Worm (Caenorhabditis elegans) whole organism, L4 larva: ENCODE measurements around the gene F22D3.4.

ENCODE experiments used
- ceh-44 ChIP-seq: fragments of 200-800 bp; sonication (Bioruptor generic); IDR thresholded peaks from 2 replicates; pipeline ENCODE4 v1.3.6; 2022; ENCODE audit warnings: missing genetic modification reagents, missing genetic modification characterization, missing compliant biosample characterization
- fkh-10 ChIP-seq: fragments of 150-350 bp; optimal IDR thresholded peaks from 2 replicates; lab custom pipeline; 2014; ENCODE audit warnings: missing biosample characterization, missing genetic modification reagents, missing genetic modification characterization

ce11 chrII:6926054-6926453, 1.3 kb downstream of the F22D3.4 start:
- TF ChIP-seq ceh-44 (GFP tag; lab: Robert Waterston, UW) (no peak), fkh-10 (GFP tag; lab: Kevin White, UChicago) (no peak)
